Worm (Caenorhabditis elegans) whole organism, L4 larva: ENCODE measurements around the gene K10F12.7.

ENCODE experiments used
- ZK546.5 ChIP-seq, 2 experiments: sonication (generic microtip); optimal IDR thresholded peaks; 2 replicates each; lab custom pipeline; 2017; ENCODE audit warnings: missing biosample characterization in 2 of 2, missing genetic modification characterization in 2 of 2
- ceh-82 ChIP-seq: sonication (generic microtip); optimal IDR thresholded peaks from 2 replicates; lab custom pipeline; 2017; ENCODE audit warnings: missing biosample characterization, missing genetic modification characterization
- daf-16 ChIP-seq, 3 experiments: sonication (generic microtip); optimal IDR thresholded peaks; 2 replicates each; lab custom pipeline; 2016 to 2017; ENCODE audit warnings: missing genetic modification characterization in 3 of 3, missing genetic modification reagents in 3 of 3, mild to moderate bottlenecking in 2 of 3, missing compliant biosample characterization in 2 of 3, missing biosample characterization in 1 of 3, moderate library complexity in 1 of 3
- nhr-111 ChIP-seq: fragments of 200-800 bp; sonication (Bioruptor generic); optimal IDR thresholded peaks from 2 replicates; lab custom pipeline; 2018; ENCODE audit warnings: mild to moderate bottlenecking, missing genetic modification characterization, missing compliant biosample characterization
- nhr-76 ChIP-seq: fragments of 150-350 bp; optimal IDR thresholded peaks from 2 replicates; lab custom pipeline; 2014; ENCODE audit warnings: missing biosample characterization, missing genetic modification characterization
- tag-97 ChIP-seq: fragments of 200-800 bp; sonication (Bioruptor generic); IDR thresholded peaks from 2 replicates; pipeline ENCODE4 v1.3.6; 2022; ENCODE audit warnings: missing genetic modification characterization, missing compliant biosample characterization
- ztf-11 ChIP-seq: fragments of 150-350 bp; optimal IDR thresholded peaks from 2 replicates; lab custom pipeline; 2014; ENCODE audit warnings: missing biosample characterization, missing genetic modification characterization

ce11 chrIII:429038-429437 is 46.7 kb upstream of the K10F12.7 start, which contains the start of gene cec-8:
- no peak for TF ChIP-seq ztf-11 (tag; lab: Kevin White, UChicago)
- TF ChIP-seq daf-16 (GFP tag; optimal IDR thresholded peaks at IDR 0.05; lab: Kevin White, UChicago): no peak
- TF ChIP-seq daf-16 (tag; optimal IDR thresholded peaks at IDR 0.05; lab: Kevin White, UChicago): no peak
- no peak for TF ChIP-seq tag-97
- no peak for TF ChIP-seq nhr-76
- no peak for TF ChIP-seq nhr-111 (GFP tag; lab: Kevin White, UChicago)
- no peak for TF ChIP-seq ceh-82 (tag; lab: Kevin White, UChicago)
- TF ChIP-seq ZK546.5 (tag; optimal IDR thresholded peaks at IDR 0.05; lab: Kevin White, UChicago): no peak
